Worm (Caenorhabditis elegans): ENCODE measurements around the gene Y38F2AR.12.

Y38F2AR.12 gene

DNA sequence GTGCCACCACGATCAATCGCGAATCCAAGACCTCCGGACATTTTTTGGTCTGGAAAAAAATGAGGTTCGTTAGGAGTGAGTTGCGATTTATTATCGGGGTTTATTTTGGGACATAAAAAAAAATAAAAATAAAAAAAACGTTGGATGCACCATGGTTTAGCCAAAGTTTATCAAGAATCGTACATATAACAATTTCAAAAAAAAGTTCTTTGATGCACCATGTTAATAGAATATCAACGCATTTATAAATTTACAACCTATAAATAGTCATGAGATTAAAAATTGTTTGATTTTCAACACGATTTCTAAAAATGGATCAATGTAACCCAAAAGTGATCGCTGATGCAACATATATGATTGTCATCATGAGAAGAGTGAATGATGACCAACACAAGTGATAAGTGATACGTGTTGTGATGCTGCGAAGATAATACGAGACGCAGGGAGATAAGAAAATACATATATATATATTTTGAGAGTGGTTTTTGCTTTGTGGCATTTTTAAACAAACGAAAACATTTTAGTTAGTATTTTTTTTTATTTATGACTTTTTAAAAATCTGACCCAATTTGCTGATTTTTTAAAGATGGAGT, at the start of gene Y38F2AR.12:
Gene Y38F2AR.12, minus strand, starts transcription at position 51 of the 593 bp plus-strand sequence.
- TF ChIP-seq elt-2 (tag; optimal IDR thresholded peaks at IDR 0.05) (peak; percentile 63), dmd-4 (tag; optimal IDR thresholded peaks at IDR 0.05; ENCODE audit: borderline replicate concordance) (no peak)

ce11 chrIV:2461396-2461795, 49.2 kb upstream of the Y38F2AR.12 start:
- TF ChIP-seq C08G9.2 (tag; optimal IDR thresholded peaks at IDR 0.05), result no peak
- no peak for TF ChIP-seq odd-2 (tag; optimal IDR thresholded peaks at IDR 0.05)
- no peak for TF ChIP-seq dve-1 (tag; optimal IDR thresholded peaks at IDR 0.05)
- TF ChIP-seq lim-6 (tag; optimal IDR thresholded peaks at IDR 0.05), result no peak
- TF ChIP-seq ztf-16 (tag; optimal IDR thresholded peaks at IDR 0.05), result no peak
- no peak for TF ChIP-seq K02D7.2 (tag; optimal IDR thresholded peaks at IDR 0.05)
- no peak for TF ChIP-seq ceh-24 (tag; optimal IDR thresholded peaks at IDR 0.05)
- no peak for TF ChIP-seq pqm-1 (tag; optimal IDR thresholded peaks at IDR 0.05)
- TF ChIP-seq F13H6.1 (tag; optimal IDR thresholded peaks at IDR 0.05), result no peak
- no peak for TF ChIP-seq elt-4 (tag; optimal IDR thresholded peaks at IDR 0.05)
- no peak for TF ChIP-seq sdc-2 (tag; optimal IDR thresholded peaks at IDR 0.05)
- no peak for TF ChIP-seq hlh-15 (tag; optimal IDR thresholded peaks at IDR 0.05)
- TF ChIP-seq ceh-31 (tag; optimal IDR thresholded peaks at IDR 0.05), result no peak
- TF ChIP-seq ceh-45 (GFP tag; IDR thresholded peaks at IDR 0.05), result no peak
- no peak for TF ChIP-seq nhr-232 (tag; optimal IDR thresholded peaks at IDR 0.05)
- TF ChIP-seq hlh-30 (tag; optimal IDR thresholded peaks at IDR 0.05; ENCODE audit: insufficient read depth), result no peak

ce11 chrIV:2455128-2455527, 42.9 kb upstream of the Y38F2AR.12 start:
- no peak for TF ChIP-seq fkh-10 (GFP tag; optimal IDR thresholded peaks at IDR 0.05)
- TF ChIP-seq ceh-19 (GFP tag; optimal IDR thresholded peaks at IDR 0.05), result no peak
- no peak for TF ChIP-seq npax-4 (tag; optimal IDR thresholded peaks at IDR 0.05)
- TF ChIP-seq odd-2 (tag; optimal IDR thresholded peaks at IDR 0.05), result no peak

DNA sequence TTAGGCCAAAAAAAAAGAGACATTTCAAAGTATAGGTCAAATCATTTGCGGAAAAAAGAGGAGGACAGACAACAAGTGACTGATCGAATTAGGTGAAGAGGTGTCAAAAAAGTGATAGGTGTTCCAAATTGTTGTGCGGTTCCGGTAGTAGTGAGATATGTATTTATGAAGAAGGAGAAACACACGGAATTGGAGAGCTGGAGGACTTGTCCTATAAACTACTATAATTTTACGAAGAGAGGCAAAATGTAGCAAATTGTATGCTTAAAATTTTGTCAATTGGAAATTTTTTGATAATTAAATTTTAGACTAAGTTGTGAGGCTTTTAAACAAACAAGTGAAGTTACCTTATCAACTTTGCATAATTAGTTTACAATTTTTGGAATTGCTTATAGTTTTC, 39.4 kb upstream of the Y38F2AR.12 start:
- TF ChIP-seq Y22D7AL.16 (tag; optimal IDR thresholded peaks at IDR 0.05) (no peak), gmeb-2 (tag; optimal IDR thresholded peaks at IDR 0.05) (no peak), pros-1 (tag; optimal IDR thresholded peaks at IDR 0.05) (no peak), ceh-6 (GFP tag; optimal IDR thresholded peaks at IDR 0.05) (no peak), pax-1 (tag; optimal IDR thresholded peaks at IDR 0.05) (no peak)

ce11 chrIV:2451233-2451632, 39.0 kb upstream of the Y38F2AR.12 start, which contains the start of gene C45G7.13:
C45G7.13 (minus strand) TSS chrIV:2451333.
- TF ChIP-seq tbx-7 (tag; optimal IDR thresholded peaks at IDR 0.05), result no peak
- TF ChIP-seq nhr-232 (tag; optimal IDR thresholded peaks at IDR 0.05), result no peak
- TF ChIP-seq mec-3 (tag; optimal IDR thresholded peaks at IDR 0.05; ENCODE audit: borderline replicate concordance), result no peak
- no peak for TF ChIP-seq elt-4 (tag; optimal IDR thresholded peaks at IDR 0.05)
- TF ChIP-seq hlh-13 (GFP tag; optimal IDR thresholded peaks at IDR 0.05), result no peak
- TF ChIP-seq fkh-6 (tag; optimal IDR thresholded peaks at IDR 0.05), result no peak
- TF ChIP-seq ceh-48 (tag; optimal IDR thresholded peaks at IDR 0.05), result no peak
- no peak for TF ChIP-seq dve-1 (tag; optimal IDR thresholded peaks at IDR 0.05)
- no peak for TF ChIP-seq ztf-16 (tag; optimal IDR thresholded peaks at IDR 0.05)
- no peak for TF ChIP-seq ceh-31 (tag; optimal IDR thresholded peaks at IDR 0.05)

DNA sequence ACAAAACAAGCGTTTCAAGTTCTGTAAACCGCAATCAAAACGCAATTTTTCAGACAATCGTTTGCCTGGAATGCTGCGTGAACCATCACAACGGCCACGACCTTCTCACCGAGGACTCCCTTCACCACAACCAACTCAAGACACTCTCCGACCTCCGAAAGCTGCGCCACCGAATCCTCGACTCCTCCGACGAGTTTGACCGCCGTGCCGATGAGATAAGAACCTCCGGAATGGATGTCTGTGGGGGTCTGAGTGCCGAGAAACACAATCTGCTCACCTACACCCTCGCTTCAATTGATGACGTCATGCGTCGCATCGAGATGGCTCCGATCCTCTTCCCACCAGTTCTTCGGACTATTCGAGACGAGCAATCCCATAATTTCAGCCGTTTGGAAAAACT, 22.1 kb upstream of the Y38F2AR.12 start:
- TF ChIP-seq syd-9 (tag; optimal IDR thresholded peaks at IDR 0.05), result no peak
- TF ChIP-seq sox-4 (tag; optimal IDR thresholded peaks at IDR 0.05), result no peak
- no peak for TF ChIP-seq rnt-1 (tag; optimal IDR thresholded peaks at IDR 0.05)
- TF ChIP-seq ztf-16 (tag; optimal IDR thresholded peaks at IDR 0.05), result no peak
